Fruit fly (Drosophila melanogaster): ENCODE data around the gene Alp12.

dm6 chr2L:19423467-19424122 is at the start of gene Alp12, which contains the start of gene CG13085:
- TF ChIP-seq GATAd (GFP tag; optimal IDR thresholded peaks at IDR 0.05) (no peak), pan (optimal IDR thresholded peaks at IDR 0.05) (no peak), Sp1 (GFP tag; optimal IDR thresholded peaks at IDR 0.05) (peak; percentile 96), sv (GFP tag; optimal IDR thresholded peaks at IDR 0.05) (peak; percentile 97), Jra (GFP tag; optimal IDR thresholded peaks at IDR 0.05) (peak; percentile 73), Mio (GFP tag; optimal IDR thresholded peaks at IDR 0.05) (peak; percentile 33), OdsH (GFP tag; optimal IDR thresholded peaks at IDR 0.05) (peak; percentile 94), psq (GFP tag; optimal IDR thresholded peaks at IDR 0.05) (peak; percentile 90), CG32264 (GFP tag; optimal IDR thresholded peaks at IDR 0.05) (peak; percentile 65), h (GFP tag; optimal IDR thresholded peaks at IDR 0.05) (peak; percentile 94), HLH106 (tag; optimal IDR thresholded peaks at IDR 0.05) (peak; percentile 93), lola (GFP tag; optimal IDR thresholded peaks at IDR 0.05) (no peak)

Measured in whole organism, wandering third instar larva.